Worm (Caenorhabditis elegans): ENCODE data around the gene dot-1.2.

- TF ChIP-seq pha-4 (tag; optimal IDR thresholded peaks at IDR 0.05) (no peak), ztf-11 (tag; optimal IDR thresholded peaks at IDR 0.05) (no peak), snpc-4 (tag; optimal IDR thresholded peaks at IDR 0.05) (no peak), unc-39 (tag; optimal IDR thresholded peaks at IDR 0.05) (no peak), flh-1 (GFP tag; optimal IDR thresholded peaks at IDR 0.05) (no peak), nhr-28 (tag; optimal IDR thresholded peaks at IDR 0.05) (no peak), mab-5 (tag; optimal IDR thresholded peaks at IDR 0.05) (no peak), mep-1 (tag; optimal IDR thresholded peaks at IDR 0.05) (no peak)
Measured at ce11 chrX:11818711-11819110, 50.4 kb downstream of the dot-1.2 start.

All from whole organism, mixed stage, embryonic.